Worm (Caenorhabditis elegans) whole organism, L1 larva: ENCODE data around the gene mca-1.

ENCODE experiments used
- C04F5.9 ChIP-seq: sonication (generic microtip); optimal IDR thresholded peaks from 2 replicates; lab custom pipeline; 2016; ENCODE audit warnings: missing genetic modification characterization, missing compliant biosample characterization
- F16B12.6 ChIP-seq: fragments of 150-350 bp; optimal IDR thresholded peaks from 2 replicates; lab custom pipeline; 2014; ENCODE audit warnings: missing biosample characterization, missing genetic modification characterization
- Y116A8C.19 ChIP-seq: sonication (generic microtip); optimal IDR thresholded peaks from 2 replicates; lab custom pipeline; 2016; ENCODE audit warnings: missing compliant biosample characterization, missing genetic modification characterization, borderline replicate concordance
- ama-1 ChIP-seq: fragments of 150-350 bp; optimal IDR thresholded peaks from 2 replicates; lab custom pipeline; 2014
- blmp-1 ChIP-seq: fragments of 150-350 bp; optimal IDR thresholded peaks from 2 replicates; lab custom pipeline; 2014; ENCODE audit warnings: missing biosample characterization, missing genetic modification characterization
- ceh-8 ChIP-seq: fragments of 200-800 bp; sonication (Bioruptor generic); optimal IDR thresholded peaks from 2 replicates; lab custom pipeline; 2018; ENCODE audit warnings: mild to moderate bottlenecking, missing genetic modification characterization, moderate library complexity, missing compliant biosample characterization
- ces-1 ChIP-seq: fragments of 150-350 bp; optimal IDR thresholded peaks from 2 replicates; lab custom pipeline; 2014; ENCODE audit warnings: missing biosample characterization, missing genetic modification reagents, missing genetic modification characterization
- efl-1 ChIP-seq, 4 experiments: fragments of 150-350 bp; optimal IDR thresholded peaks in 3 of 4; peaks in 1 of 4; 1 replicate in 1 of 4; 2 replicates in 3 of 4; lab custom pipeline; 2014; ENCODE audit warnings: missing biosample characterization in 2 of 4, missing genetic modification characterization in 2 of 4, missing genetic modification reagents in 2 of 4
- elt-2 ChIP-seq: sonication (generic microtip); optimal IDR thresholded peaks from 2 replicates; lab custom pipeline; 2016; ENCODE audit warnings: missing genetic modification characterization, mild to moderate bottlenecking, inconsistent platforms, missing compliant biosample characterization, missing genetic modification reagents
- hlh-17 ChIP-seq: fragments of 200-800 bp; sonication (Bioruptor generic); optimal IDR thresholded peaks from 2 replicates; lab custom pipeline; 2018; ENCODE audit warnings: missing genetic modification characterization, mild to moderate bottlenecking, missing compliant biosample characterization, moderate library complexity, borderline replicate concordance
- hlh-4 ChIP-seq: sonication (generic microtip); optimal IDR thresholded peaks from 2 replicates; lab custom pipeline; 2016; ENCODE audit warnings: mild to moderate bottlenecking, missing genetic modification characterization, missing compliant biosample characterization
- lin-15B ChIP-seq: fragments of 150-350 bp; sonication (generic microtip); optimal IDR thresholded peaks from 3 replicates; lab custom pipeline; 2014; ENCODE audit warnings: missing biosample characterization, missing genetic modification characterization
- lin-39 ChIP-seq: fragments of 150-350 bp; optimal IDR thresholded peaks from 2 replicates; lab custom pipeline; 2014; ENCODE audit warnings: missing biosample characterization, missing genetic modification reagents, missing genetic modification characterization
- lir-3 ChIP-seq: sonication (generic microtip); optimal IDR thresholded peaks from 2 replicates; lab custom pipeline; 2016; ENCODE audit warnings: mild to moderate bottlenecking, missing genetic modification characterization, moderate library complexity, missing compliant biosample characterization; ENCODE audit not compliant: poor library complexity
- mab-9 ChIP-seq: fragments of 200-800 bp; sonication (Bioruptor generic); IDR thresholded peaks from 2 replicates; pipeline ENCODE4 v1.3.6; 2022; ENCODE audit warnings: missing genetic modification reagents, missing genetic modification characterization, missing compliant biosample characterization
- mep-1 ChIP-seq: fragments of 150-350 bp; optimal IDR thresholded peaks from 2 replicates; lab custom pipeline; 2014; ENCODE audit warnings: missing biosample characterization, missing genetic modification characterization
- nhr-11 ChIP-seq: fragments of 150-350 bp; optimal IDR thresholded peaks from 2 replicates; lab custom pipeline; 2014; ENCODE audit warnings: missing biosample characterization, missing genetic modification characterization
- nhr-12 ChIP-seq: sonication (generic microtip); optimal IDR thresholded peaks from 2 replicates; lab custom pipeline; 2017; ENCODE audit warnings: missing biosample characterization, missing genetic modification characterization
- nhr-20 ChIP-seq: sonication (generic microtip); optimal IDR thresholded peaks from 2 replicates; lab custom pipeline; 2016; ENCODE audit warnings: mild to moderate bottlenecking, missing genetic modification characterization, missing compliant biosample characterization
- nhr-28 ChIP-seq: fragments of 150-350 bp; optimal IDR thresholded peaks from 2 replicates; lab custom pipeline; 2014; ENCODE audit warnings: missing biosample characterization, missing genetic modification characterization
- nhr-76 ChIP-seq: sonication (generic microtip); optimal IDR thresholded peaks from 2 replicates; lab custom pipeline; 2017; ENCODE audit warnings: missing biosample characterization, missing genetic modification characterization
- nhr-85 ChIP-seq: sonication (generic microtip); peaks from one replicate; lab custom pipeline; 2016; ENCODE audit warnings: missing genetic modification characterization, inconsistent platforms, missing compliant biosample characterization
- pag-3 ChIP-seq: sonication (generic microtip); optimal IDR thresholded peaks from 2 replicates; lab custom pipeline; 2017; ENCODE audit warnings: missing genetic modification characterization, mild to moderate bottlenecking, missing compliant biosample characterization, antibody characterized with exemption, borderline replicate concordance; ENCODE audit not compliant: insufficient read depth
- pax-3 ChIP-seq: fragments of 200-800 bp; sonication (Bioruptor generic); optimal IDR thresholded peaks from 2 replicates; lab custom pipeline; 2018; ENCODE audit warnings: mild to moderate bottlenecking, missing genetic modification characterization, moderate library complexity, missing compliant biosample characterization
- pqm-1 ChIP-seq: sonication (generic microtip); optimal IDR thresholded peaks from 3 replicates; lab custom pipeline; 2017; ENCODE audit warnings: missing biosample characterization, missing genetic modification characterization
- rnt-1 ChIP-seq: sonication (generic microtip); optimal IDR thresholded peaks from 2 replicates; lab custom pipeline; 2016; ENCODE audit warnings: mild to moderate bottlenecking, missing genetic modification characterization, moderate library complexity, missing compliant biosample characterization
- sptf-1 ChIP-seq: fragments of 150-350 bp; optimal IDR thresholded peaks from 2 replicates; lab custom pipeline; 2014; ENCODE audit warnings: missing biosample characterization, missing genetic modification characterization
- sup-37 ChIP-seq: fragments of 200-800 bp; sonication (Bioruptor generic); optimal IDR thresholded peaks from 2 replicates; lab custom pipeline; 2018; ENCODE audit warnings: mild to moderate bottlenecking, missing genetic modification characterization, missing compliant biosample characterization
- unc-130 ChIP-seq: fragments of 150-350 bp; optimal IDR thresholded peaks from 2 replicates; lab custom pipeline; 2017; ENCODE audit warnings: missing biosample characterization, missing genetic modification characterization, inconsistent platforms
- unc-62 ChIP-seq: fragments of 150-350 bp; optimal IDR thresholded peaks from 2 replicates; lab custom pipeline; 2014; ENCODE audit warnings: missing biosample characterization, missing genetic modification reagents, missing genetic modification characterization
- unc-98 ChIP-seq: fragments of 200-800 bp; sonication (Bioruptor generic); IDR thresholded peaks from 2 replicates; pipeline ENCODE4 v1.3.6; 2022; ENCODE audit warnings: missing genetic modification characterization, missing compliant biosample characterization
- xbp-1 ChIP-seq: sonication (generic microtip); optimal IDR thresholded peaks from 2 replicates; lab custom pipeline; 2016; ENCODE audit warnings: missing genetic modification characterization, missing compliant biosample characterization
- zag-1 ChIP-seq: fragments of 150-350 bp; optimal IDR thresholded peaks from 2 replicates; lab custom pipeline; 2014; ENCODE audit warnings: missing biosample characterization, missing genetic modification characterization
- zip-4 ChIP-seq: fragments of 200-800 bp; sonication (Bioruptor generic); optimal IDR thresholded peaks from 2 replicates; lab custom pipeline; 2018; ENCODE audit warnings: mild to moderate bottlenecking, missing genetic modification characterization, moderate library complexity, missing compliant biosample characterization
- ztf-11 ChIP-seq, 2 experiments: sonication (generic microtip); optimal IDR thresholded peaks; 2 replicates each; lab custom pipeline; 2016 to 2017; ENCODE audit warnings: missing genetic modification characterization in 2 of 2, missing biosample characterization in 1 of 2, missing compliant biosample characterization in 1 of 2

The mca-1 gene

ce11 chrIV:9634848-9635247 is at the start of gene mca-1:
Gene mca-1 (minus strand): TSS chrIV:9634948.
- TF ChIP-seq mab-9 (GFP tag; lab: Robert Waterston, UW) (no peak), ceh-8 (GFP tag; lab: Kevin White, UChicago) (no peak), mep-1 (tag; lab: Kevin White, UChicago) (no peak), nhr-76 (tag; lab: Kevin White, UChicago) (no peak), ama-1 (lab: Kevin White, UChicago) (no peak)

ce11 chrIV:9683433-9683832 is 48.7 kb upstream of the mca-1 start, which contains the start of the genes htas-1 and ZK1251.3:
Gene htas-1 (minus strand): TSS chrIV:9683533.
Gene ZK1251.3 (plus strand): TSS chrIV:9683658.
- TF ChIP-seq efl-1 (optimal IDR thresholded peaks at IDR 0.05; lab: Kevin White, UChicago) (no peak), efl-1 (GFP tag; optimal IDR thresholded peaks at IDR 0.05 in 1 of 2; lab: Kevin White, UChicago) (peak in 1 of 2 experiments; percentile 87), nhr-28 (tag; lab: Kevin White, UChicago) (no peak)

ce11 chrIV:9682514-9682913 is 47.8 kb upstream of the mca-1 start, which contains the start of gene ins-7:
Gene ins-7 (minus strand): TSS chrIV:9682845.
- TF ChIP-seq elt-2 (tag; lab: Kevin White, UChicago) (peak; percentile 83), ama-1 (lab: Kevin White, UChicago) (no peak), unc-98 (GFP tag; lab: Robert Waterston, UW) (no peak)

ce11 chrIV:9680841-9681240 is 46.1 kb upstream of the mca-1 start, which contains the start of gene ins-8:
Gene ins-8 (minus strand): TSS chrIV:9680941.
- TF ChIP-seq nhr-11 (no peak), zag-1 (tag; lab: Kevin White, UChicago) (no peak), ces-1 (GFP tag; lab: Kevin White, UChicago) (no peak), F16B12.6 (tag; lab: Kevin White, UChicago) (no peak), ceh-8 (GFP tag; lab: Kevin White, UChicago) (no peak), nhr-85 (tag; lab: Kevin White, UChicago) (no peak), sptf-1 (no peak), pax-3 (tag; lab: Kevin White, UChicago) (no peak), nhr-76 (tag; lab: Kevin White, UChicago) (no peak)

ce11 chrIV:9679296-9679695 is 44.5 kb upstream of the mca-1 start:
- TF ChIP-seq pag-3 (tag; lab: Kevin White, UChicago) (no peak), xbp-1 (no peak), nhr-85 (tag; lab: Kevin White, UChicago) (peak; percentile 30), unc-62 (GFP tag; lab: Kevin White, UChicago) (no peak), zip-4 (GFP tag; lab: Kevin White, UChicago) (no peak)
- TF ChIP-seq, all 84 proteins: peak for 1

- no peak for TF ChIP-seq ztf-11 (tag; optimal IDR thresholded peaks at IDR 0.05; lab: Kevin White, UChicago)
- no peak for TF ChIP-seq Y116A8C.19 (tag; lab: Kevin White, UChicago)
- TF ChIP-seq lin-15B = no peak
- TF ChIP-seq hlh-4 (tag; lab: Kevin White, UChicago) = no peak
- no peak for TF ChIP-seq C04F5.9
- no peak for TF ChIP-seq unc-130
- no peak for TF ChIP-seq hlh-17 (GFP tag; lab: Kevin White, UChicago)
- TF ChIP-seq lin-39 (tag; lab: Kevin White, UChicago) = no peak
- no peak for TF ChIP-seq nhr-12 (tag; lab: Kevin White, UChicago)
- no peak for TF ChIP-seq sptf-1
- no peak for TF ChIP-seq sup-37 (GFP tag; lab: Kevin White, UChicago)
- no peak for TF ChIP-seq pqm-1 (tag; lab: Kevin White, UChicago)
- TF ChIP-seq blmp-1 = no peak
- TF ChIP-seq ama-1 (lab: Kevin White, UChicago) = no peak
- TF ChIP-seq nhr-20 (tag; lab: Kevin White, UChicago) = no peak
- TF ChIP-seq rnt-1 (tag; lab: Kevin White, UChicago) = no peak
- TF ChIP-seq lir-3 (tag; lab: Kevin White, UChicago) = no peak
Measured at ce11 chrIV:9678007-9678406, 43.3 kb upstream of the mca-1 start.
